Fruit fly (Drosophila melanogaster): ENCODE measurements around the gene CG14434.

Gene CG14434

dm6 chrX:6856332-6856995 lies 10.5 kb downstream of the CG14434 start (continued):
- peak; percentile 75 for TF ChIP-seq CG14441 (GFP tag; IDR thresholded peaks at IDR 0.05)
- no peak for TF ChIP-seq CG18764 (GFP tag; optimal IDR thresholded peaks at IDR 0.05)
- TF ChIP-seq E2f1 (GFP tag; IDR thresholded peaks at IDR 0.05), result peak; percentile 59; the same call in 1 of the 2 replicates
- TF ChIP-seq eve (GFP tag; optimal IDR thresholded peaks at IDR 0.05), result no peak
- peak; percentile 68; the same call in 2 of the 3 replicates for TF ChIP-seq H15 (GFP tag; IDR thresholded peaks at IDR 0.05)
- peak; percentile 17 for TF ChIP-seq lilli (GFP tag; optimal IDR thresholded peaks at IDR 0.05)
- peak; percentile 38 for TF ChIP-seq trem (tag; optimal IDR thresholded peaks at IDR 0.05)
- peak; percentile 61 for TF ChIP-seq Taf1 (GFP tag; IDR thresholded peaks at IDR 0.05)
- TF ChIP-seq CG7963 (GFP tag; IDR thresholded peaks at IDR 0.05; ENCODE audit: partially characterized antibody), result no peak
- TF ChIP-seq eyg (GFP tag; optimal IDR thresholded peaks at IDR 0.05), result no peak
- TF ChIP-seq sug (tag; optimal IDR thresholded peaks at IDR 0.05), result peak; percentile 10
- peak; percentile 71 for TF ChIP-seq ranshi (GFP tag; IDR thresholded peaks at IDR 0.05)
- peak; percentile 68 for TF ChIP-seq CG32772 (GFP tag; IDR thresholded peaks at IDR 0.05)
- no peak for TF ChIP-seq repo (GFP tag; optimal IDR thresholded peaks at IDR 0.05)
- peak; percentile 82 for TF ChIP-seq CG34422 (GFP tag; IDR thresholded peaks at IDR 0.05)
- TF ChIP-seq CG16779 (GFP tag; IDR thresholded peaks at IDR 0.05), result no peak
- no peak for TF ChIP-seq CG9797 (GFP tag; optimal IDR thresholded peaks at IDR 0.05)
- TF ChIP-seq schlank (tag; optimal IDR thresholded peaks at IDR 0.05), result no peak
- no peak for TF ChIP-seq Bteb2 (GFP tag; optimal IDR thresholded peaks at IDR 0.05)
- TF ChIP-seq CG11456 (GFP tag; IDR thresholded peaks at IDR 0.05), result peak; percentile 79; the same call in 2 of the 3 replicates
- TF ChIP-seq tio (GFP tag; optimal IDR thresholded peaks at IDR 0.05), result peak; percentile 18
- no peak for TF ChIP-seq cato (GFP tag; optimal IDR thresholded peaks at IDR 0.05; ENCODE audit: borderline replicate concordance)
- no peak for TF ChIP-seq mld (GFP tag; IDR thresholded peaks at IDR 0.05; ENCODE audit: partially characterized antibody)
- TF ChIP-seq HLH3B (GFP tag; IDR thresholded peaks at IDR 0.05), result peak; percentile 81
- TF ChIP-seq CG12104 (GFP tag; optimal IDR thresholded peaks at IDR 0.05), result peak; percentile 16
- TF ChIP-seq CG7271 (tag; optimal IDR thresholded peaks at IDR 0.05), result no peak
- TF ChIP-seq CG6813 (GFP tag; optimal IDR thresholded peaks at IDR 0.05), result peak; percentile 76
- peak; percentile 50 for TF ChIP-seq run (tag; optimal IDR thresholded peaks at IDR 0.05)
- TF ChIP-seq wor (GFP tag; IDR thresholded peaks at IDR 0.05), result peak; percentile 42
- TF ChIP-seq pzg (GFP tag; optimal IDR thresholded peaks at IDR 0.05), result no peak
- peak; percentile 61; the same call in 2 of the 3 replicates for TF ChIP-seq CG14050 (GFP tag; IDR thresholded peaks at IDR 0.05)
- TF ChIP-seq CG11247 (GFP tag; IDR thresholded peaks at IDR 0.05), result peak; percentile 57
- TF ChIP-seq ttk (GFP tag; IDR thresholded peaks at IDR 0.05), result peak; percentile 73
- 0 out of 3 replicates have a peak, but pooled peaks have one; percentile 45 for TF ChIP-seq C15 (GFP tag; IDR thresholded peaks at IDR 0.05)
- TF ChIP-seq CG13123 (GFP tag; optimal IDR thresholded peaks at IDR 0.05), result no peak
- peak; percentile 67 for TF ChIP-seq CG9932 (GFP tag; IDR thresholded peaks at IDR 0.05)
- no peak for TF ChIP-seq aop (GFP tag; IDR thresholded peaks at IDR 0.05)
- no peak for TF ChIP-seq Mes4 (GFP tag; optimal IDR thresholded peaks at IDR 0.05)
- peak; percentile 23 for TF ChIP-seq gsb (GFP tag; IDR thresholded peaks at IDR 0.05)
- no peak for TF ChIP-seq sqz (GFP tag; optimal IDR thresholded peaks at IDR 0.05)
- TF ChIP-seq Med (GFP tag), result peak; percentile 79
- TF ChIP-seq CG31441 (GFP tag; IDR thresholded peaks at IDR 0.05), result peak; percentile 71
- peak; percentile 24 for TF ChIP-seq CG6854 (GFP tag; optimal IDR thresholded peaks at IDR 0.05)
- peak; percentile 43; the same call in 1 of the 2 replicates for TF ChIP-seq CG14014 (GFP tag; IDR thresholded peaks at IDR 0.05)
- TF ChIP-seq CG11398 (GFP tag; optimal IDR thresholded peaks at IDR 0.05), result no peak
- peak; percentile 73 for TF ChIP-seq Asciz (GFP tag; optimal IDR thresholded peaks at IDR 0.05)
- peak; percentile 37 for TF ChIP-seq CG15601 (tag; optimal IDR thresholded peaks at IDR 0.05)
- TF ChIP-seq nom (GFP tag; optimal IDR thresholded peaks at IDR 0.05), result no peak
- TF ChIP-seq seq (GFP tag; IDR thresholded peaks at IDR 0.05), result peak; percentile 75
- peak; percentile 63 for TF ChIP-seq CG3847 (GFP tag; IDR thresholded peaks at IDR 0.05)
- no peak for TF ChIP-seq Elba2 (GFP tag; optimal IDR thresholded peaks at IDR 0.05)
